Fruit fly (Drosophila melanogaster) whole organism, prepupa: ENCODE data around the gene Hand.
A peak's percentile ranks its signal among the peaks of the same experiment; 100 is the strongest.

Experiments
- Blimp-1 ChIP-seq: fragments of 200-800 bp; sonication (Bioruptor generic); optimal IDR thresholded peaks from 3 replicates; lab custom pipeline; 2017; ENCODE audit warnings: missing biosample characterization, missing genetic modification characterization, mild to moderate bottlenecking, moderate library complexity, missing genetic modification reagents
- CG10669 ChIP-seq: fragments of 200-800 bp; sonication (Bioruptor generic); optimal IDR thresholded peaks from 3 replicates; lab custom pipeline; 2018; ENCODE audit warnings: missing biosample characterization, mild to moderate bottlenecking, missing genetic modification characterization, moderate library complexity
- CG11762 ChIP-seq: fragments of 200-800 bp; sonication (Bioruptor generic); optimal IDR thresholded peaks from 3 replicates; lab custom pipeline; 2016; ENCODE audit warnings: missing biosample characterization, missing genetic modification characterization; ENCODE audit not compliant: insufficient read depth
- CG11902 ChIP-seq: fragments of 200-800 bp; sonication (Bioruptor generic); optimal IDR thresholded peaks from 3 replicates; lab custom pipeline; 2016; ENCODE audit warnings: missing biosample characterization, missing genetic modification characterization
- CG1621 ChIP-seq: fragments of 200-800 bp; sonication (Bioruptor generic); optimal IDR thresholded peaks from 3 replicates; lab custom pipeline; 2018; ENCODE audit warnings: missing biosample characterization, mild to moderate bottlenecking, missing genetic modification characterization
- CG3032 ChIP-seq: fragments of 200-800 bp; optimal IDR thresholded peaks from 2 replicates; lab custom pipeline; 2019; ENCODE audit warnings: missing biosample characterization, mild to moderate bottlenecking, missing genetic modification characterization, moderate library complexity
- CG31627 ChIP-seq: fragments of 200-800 bp; sonication (Bioruptor generic); optimal IDR thresholded peaks from 3 replicates; lab custom pipeline; 2016; ENCODE audit warnings: missing biosample characterization, missing genetic modification characterization
- CG4318 ChIP-seq: fragments of 200-800 bp; sonication (Bioruptor generic); optimal IDR thresholded peaks from 3 replicates; lab custom pipeline; 2017; ENCODE audit warnings: missing biosample characterization, mild to moderate bottlenecking, missing genetic modification characterization
- CG6163 ChIP-seq: fragments of 200-800 bp; sonication (Bioruptor generic); IDR thresholded peaks from 3 replicates; pipeline ENCODE4 v1.3.6; 2022; ENCODE audit warnings: missing biosample characterization, missing genetic modification characterization
- CG6276 ChIP-seq: fragments of 200-800 bp; sonication (Bioruptor generic); optimal IDR thresholded peaks from 2 replicates; lab custom pipeline; 2017; ENCODE audit warnings: missing biosample characterization, mild to moderate bottlenecking, missing genetic modification characterization
- CG6792 ChIP-seq: fragments of 200-800 bp; sonication (Bioruptor generic); optimal IDR thresholded peaks from 3 replicates; lab custom pipeline; 2016; ENCODE audit warnings: missing biosample characterization, missing genetic modification characterization
- CG6854 ChIP-seq: fragments of 200-800 bp; sonication (Bioruptor generic); optimal IDR thresholded peaks from 2 replicates; lab custom pipeline; 2017; ENCODE audit warnings: missing biosample characterization, mild to moderate bottlenecking, missing genetic modification characterization
- CG7368 ChIP-seq: fragments of 200-800 bp; sonication (Bioruptor generic); optimal IDR thresholded peaks from 3 replicates; lab custom pipeline; 2016; ENCODE audit warnings: missing biosample characterization, missing genetic modification characterization
- CG8119 ChIP-seq: fragments of 200-800 bp; sonication (Bioruptor generic); IDR thresholded peaks from 3 replicates; pipeline ENCODE4 v1.3.6; 2022; ENCODE audit warnings: missing biosample characterization, missing genetic modification characterization
- CG8319 ChIP-seq: fragments of 200-800 bp; sonication (Bioruptor generic); optimal IDR thresholded peaks from 3 replicates; lab custom pipeline; 2016; ENCODE audit warnings: missing biosample characterization, missing genetic modification characterization
- CG9139 ChIP-seq: fragments of 200-800 bp; sonication (Bioruptor generic); optimal IDR thresholded peaks from 3 replicates; lab custom pipeline; 2017; ENCODE audit warnings: missing biosample characterization, mild to moderate bottlenecking, missing genetic modification characterization
- Eip75B ChIP-seq: fragments of 200-800 bp; sonication (Bioruptor generic); optimal IDR thresholded peaks from 3 replicates; lab custom pipeline; 2016; ENCODE audit warnings: missing biosample characterization, missing genetic modification characterization
- Eip78C ChIP-seq: fragments of 200-800 bp; sonication (Bioruptor generic); peaks from one replicate; lab custom pipeline; 2016; ENCODE audit warnings: missing biosample characterization, missing genetic modification characterization
- Ets21C ChIP-seq: fragments of 200-800 bp; sonication (Bioruptor generic); optimal IDR thresholded peaks from 3 replicates; lab custom pipeline; 2016; ENCODE audit warnings: missing biosample characterization, missing genetic modification characterization
- Hr38 ChIP-seq: sonication (Bioruptor generic); optimal IDR thresholded peaks from 2 replicates; lab custom pipeline; 2016; ENCODE audit warnings: missing biosample characterization, missing genetic modification characterization
- Hr39 ChIP-seq: fragments of 200-800 bp; sonication (Bioruptor generic); optimal IDR thresholded peaks from 2 replicates; lab custom pipeline; 2016; ENCODE audit warnings: missing biosample characterization, missing genetic modification characterization
- Hr4 ChIP-seq: fragments of 200-800 bp; sonication (Bioruptor generic); optimal IDR thresholded peaks from 3 replicates; lab custom pipeline; 2016; ENCODE audit warnings: missing biosample characterization, missing genetic modification characterization
- Lpt ChIP-seq: fragments of 200-800 bp; sonication (Bioruptor generic); optimal IDR thresholded peaks from 3 replicates; lab custom pipeline; 2016; ENCODE audit warnings: missing biosample characterization, missing genetic modification characterization
- Met ChIP-seq: fragments of 200-800 bp; sonication (Bioruptor generic); optimal IDR thresholded peaks from 3 replicates; lab custom pipeline; 2016; ENCODE audit warnings: missing biosample characterization, missing genetic modification characterization
- OdsH ChIP-seq: fragments of 200-800 bp; sonication (Bioruptor generic); optimal IDR thresholded peaks from 3 replicates; lab custom pipeline; 2016; ENCODE audit warnings: missing biosample characterization, missing genetic modification characterization
- Smox ChIP-seq: fragments of 200-800 bp; sonication (Bioruptor generic); optimal IDR thresholded peaks from 3 replicates; lab custom pipeline; 2016; ENCODE audit warnings: missing biosample characterization, missing genetic modification characterization
- Sox102F ChIP-seq: fragments of 200-800 bp; sonication (Bioruptor generic); optimal IDR thresholded peaks from 2 replicates; lab custom pipeline; 2016; ENCODE audit warnings: missing biosample characterization, mild to moderate bottlenecking, missing genetic modification characterization
- Sox14 ChIP-seq: fragments of 200-800 bp; sonication (Bioruptor generic); optimal IDR thresholded peaks from 3 replicates; lab custom pipeline; 2016; ENCODE audit warnings: missing biosample characterization, missing genetic modification characterization
- Sox15 ChIP-seq: fragments of 200-800 bp; sonication (Bioruptor generic); optimal IDR thresholded peaks from 3 replicates; lab custom pipeline; 2016; ENCODE audit warnings: missing biosample characterization, missing genetic modification characterization
- achi ChIP-seq: fragments of 200-800 bp; sonication (Bioruptor generic); optimal IDR thresholded peaks from 3 replicates; lab custom pipeline; 2016; ENCODE audit warnings: missing biosample characterization, missing genetic modification characterization
- cyc ChIP-seq: fragments of 200-800 bp; sonication (Bioruptor generic); optimal IDR thresholded peaks from 3 replicates; lab custom pipeline; 2016; ENCODE audit warnings: missing biosample characterization, missing genetic modification characterization
- dac ChIP-seq: fragments of 200-800 bp; sonication (Bioruptor generic); optimal IDR thresholded peaks from 2 replicates; lab custom pipeline; 2017; ENCODE audit warnings: missing biosample characterization, mild to moderate bottlenecking, missing genetic modification characterization
- dsx ChIP-seq: fragments of 200-800 bp; optimal IDR thresholded peaks from 3 replicates; lab custom pipeline; 2019; ENCODE audit warnings: missing biosample characterization, mild to moderate bottlenecking, missing genetic modification characterization, moderate library complexity; ENCODE audit not compliant: poor library complexity, severe bottlenecking
- eg ChIP-seq: fragments of 200-800 bp; sonication (Bioruptor generic); IDR thresholded peaks from 3 replicates; pipeline ENCODE4 v1.3.6; 2022; ENCODE audit warnings: missing biosample characterization, missing genetic modification characterization
- esn ChIP-seq: fragments of 200-800 bp; sonication (Bioruptor generic); optimal IDR thresholded peaks from 2 replicates; lab custom pipeline; 2016; ENCODE audit warnings: missing biosample characterization, mild to moderate bottlenecking, missing genetic modification characterization, moderate library complexity
- fd85E ChIP-seq: fragments of 200-800 bp; sonication (Bioruptor generic); optimal IDR thresholded peaks from 3 replicates; lab custom pipeline; 2016; ENCODE audit warnings: missing biosample characterization, missing genetic modification characterization
- fkh ChIP-seq: fragments of 200-800 bp; sonication (Bioruptor generic); optimal IDR thresholded peaks from 3 replicates; lab custom pipeline; 2017; ENCODE audit warnings: missing biosample characterization, mild to moderate bottlenecking, missing genetic modification characterization, moderate library complexity
- lz ChIP-seq: fragments of 200-800 bp; sonication (Bioruptor generic); optimal IDR thresholded peaks from 3 replicates; lab custom pipeline; 2016; ENCODE audit warnings: missing biosample characterization, missing genetic modification characterization
- net ChIP-seq: fragments of 200-800 bp; sonication (Bioruptor generic); optimal IDR thresholded peaks from 3 replicates; lab custom pipeline; 2016; ENCODE audit warnings: missing biosample characterization, missing genetic modification characterization
- pdm3 ChIP-seq: fragments of 200-800 bp; sonication (Bioruptor generic); optimal IDR thresholded peaks from 3 replicates; lab custom pipeline; 2016; ENCODE audit warnings: missing biosample characterization, missing genetic modification characterization
- salr ChIP-seq, 2 experiments: fragments of 200-800 bp; sonication (Bioruptor generic); optimal IDR thresholded peaks; 3 replicates each; lab custom pipeline; 2016 to 2018; ENCODE audit warnings: missing biosample characterization in 2 of 2, missing genetic modification characterization in 2 of 2, mild to moderate bottlenecking in 1 of 2
- spab ChIP-seq: fragments of 200-800 bp; sonication (Bioruptor generic); optimal IDR thresholded peaks from 2 replicates; lab custom pipeline; 2017; ENCODE audit warnings: missing biosample characterization, mild to moderate bottlenecking, missing genetic modification characterization, missing genetic modification reagents
- vri ChIP-seq: fragments of 200-800 bp; sonication (Bioruptor generic); optimal IDR thresholded peaks from 3 replicates; lab custom pipeline; 2016; ENCODE audit warnings: missing biosample characterization, mild to moderate bottlenecking, missing genetic modification characterization

Hand gene

DNA sequence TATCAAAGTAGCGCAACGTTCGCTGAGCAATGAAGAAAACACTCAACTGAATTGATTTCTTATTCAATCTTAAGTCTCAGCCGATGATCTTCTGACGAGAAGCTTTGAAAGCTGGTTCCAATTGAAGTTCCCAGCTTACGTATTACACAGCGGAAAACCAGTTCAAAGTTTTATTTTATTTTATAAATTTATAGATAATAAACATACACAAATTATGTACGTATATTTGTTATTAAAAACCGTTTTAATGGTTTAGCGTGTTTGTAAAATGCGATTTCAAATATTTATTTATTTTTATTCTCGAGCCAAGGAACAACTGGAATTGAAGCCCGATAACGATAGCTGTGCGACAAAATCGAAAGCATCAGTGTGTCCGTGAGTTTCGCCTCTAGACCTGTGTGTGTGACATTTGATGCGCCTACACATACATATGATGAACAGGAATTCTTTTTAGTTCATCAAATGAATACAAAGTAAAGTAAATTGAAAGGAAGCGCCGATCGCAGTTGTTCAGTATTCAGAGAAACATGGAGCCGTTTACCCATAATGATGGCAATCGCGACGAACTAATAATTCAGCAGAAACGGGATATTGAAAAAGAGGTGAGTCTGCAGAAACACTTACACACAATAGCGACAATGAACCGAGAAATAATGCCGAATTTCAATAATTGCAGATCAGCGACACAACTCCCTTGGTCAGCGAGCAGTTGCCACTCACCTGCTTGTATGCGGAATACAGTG is 11.5 kb upstream of the Hand start, which contains the start of the genes CG5390 and CG4968 (continued):
- TF ChIP-seq esn (GFP tag; lab: Kevin White, UChicago) (peak; percentile 77), Hr38 (no peak), CG6854 (GFP tag; lab: Kevin White, UChicago) (peak; percentile 46), CG7368 (GFP tag; lab: Kevin White, UChicago) (no peak), dac (GFP tag; lab: Kevin White, UChicago) (peak; percentile 59), fd85E (GFP tag; lab: Kevin White, UChicago) (no peak), Hr4 (peak; percentile 74), cyc (GFP tag; lab: Kevin White, UChicago) (peak; percentile 55), CG11762 (GFP tag; lab: Kevin White, UChicago) (peak; percentile 36), vri (GFP tag; lab: Kevin White, UChicago) (peak; percentile 70), CG6792 (GFP tag; lab: Kevin White, UChicago) (peak; percentile 74), salr (GFP tag; optimal IDR thresholded peaks at IDR 0.05; lab: Kevin White, UChicago) (peak; percentile 7 to 53), CG1621 (no peak), CG11902 (peak; percentile 31), OdsH (GFP tag; lab: Kevin White, UChicago) (peak; percentile 77), CG9139 (peak; percentile 26), Sox15 (GFP tag; lab: Kevin White, UChicago) (peak; percentile 16), Eip75B (GFP tag; lab: Kevin White, UChicago) (peak; percentile 58), CG3032 (peak; percentile 74), Ets21C (GFP tag; lab: Kevin White, UChicago) (peak; percentile 22), Sox102F (GFP tag; lab: Kevin White, UChicago) (peak; percentile 75), Smox (GFP tag; lab: Kevin White, UChicago) (no peak), Lpt (GFP tag; lab: Kevin White, UChicago) (peak; percentile 59), CG6276 (GFP tag; lab: Kevin White, UChicago) (no peak), CG8119 (peak; percentile 74; the same call in 2 of the 3 replicates), CG8319 (GFP tag; lab: Kevin White, UChicago) (no peak), CG4318 (GFP tag; lab: Kevin White, UChicago) (no peak), CG10669 (GFP tag; lab: Kevin White, UChicago) (no peak)

DNA sequence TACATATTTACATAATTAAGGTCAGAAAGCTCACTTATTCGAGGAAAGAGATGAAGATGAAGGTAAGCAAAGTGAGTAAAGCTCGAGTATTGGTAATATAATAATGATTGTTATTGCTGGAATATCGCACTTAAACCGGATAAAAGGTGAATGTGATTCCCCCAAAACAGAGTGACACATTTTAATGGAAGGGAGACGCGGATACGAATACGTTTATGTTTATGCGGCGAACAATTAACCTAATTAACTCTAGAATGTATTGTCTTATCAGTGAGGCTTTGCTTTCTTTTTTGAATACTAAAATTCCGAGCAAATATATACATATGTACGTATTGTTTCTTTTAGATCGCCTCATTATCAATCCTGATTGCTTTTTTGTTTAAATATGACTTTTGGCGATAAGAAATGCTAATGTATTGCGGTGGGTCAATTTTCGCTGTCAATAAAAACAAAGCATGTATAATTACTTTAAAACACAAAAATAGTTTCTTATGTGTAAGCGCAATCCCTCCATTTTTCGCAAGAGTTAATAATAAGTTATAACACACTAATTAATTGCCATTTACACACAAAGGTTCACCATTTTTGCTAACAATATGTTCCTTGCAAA is 10.5 kb upstream of the Hand start:
- TF ChIP-seq Eip78C (GFP tag; lab: Kevin White, UChicago) (peak; percentile 39), Met (GFP tag; lab: Kevin White, UChicago) (no peak), spab (GFP tag; lab: Kevin White, UChicago) (no peak)

DNA sequence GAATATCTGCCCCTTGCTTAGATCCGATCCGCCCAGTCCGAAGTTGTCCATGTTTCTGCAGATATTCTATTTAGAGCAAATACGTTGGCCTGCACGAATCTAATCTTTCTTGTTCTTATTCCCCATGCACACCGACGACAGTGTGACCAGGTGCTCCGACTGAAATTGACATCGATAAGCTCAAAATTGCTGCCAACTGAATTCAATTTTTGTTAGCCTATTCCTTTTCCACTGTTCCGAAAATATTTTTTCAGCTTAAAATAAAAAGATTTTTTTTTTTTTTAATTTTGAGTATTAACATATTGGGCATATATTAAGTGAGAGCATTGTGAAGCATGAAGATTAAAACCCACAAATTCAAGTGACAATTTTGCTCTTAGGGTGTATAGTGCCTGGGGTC is 8.6 kb upstream of the Hand start, which contains the start of gene nmd:
Gene nmd, minus strand, starts transcription at position 162 of the 400 bp plus-strand sequence.
- TF ChIP-seq Blimp-1 (no peak), pdm3 (GFP tag; lab: Kevin White, UChicago) (no peak), eg (GFP tag; lab: Robert Waterston, UW) (no peak), CG31627 (GFP tag; lab: Kevin White, UChicago) (peak; percentile 2), fkh (GFP tag; lab: Kevin White, UChicago) (no peak), Eip78C (GFP tag; lab: Kevin White, UChicago) (peak; percentile 45), net (GFP tag; lab: Kevin White, UChicago) (no peak), dsx (GFP tag; lab: Kevin White, UChicago) (no peak), Sox14 (GFP tag; lab: Kevin White, UChicago) (peak; percentile 34), Hr39 (no peak), cyc (GFP tag; lab: Kevin White, UChicago) (no peak), esn (GFP tag; lab: Kevin White, UChicago) (peak; percentile 30), CG6792 (GFP tag; lab: Kevin White, UChicago) (no peak), lz (no peak), Met (GFP tag; lab: Kevin White, UChicago) (no peak), CG6163 (GFP tag; lab: Robert Waterston, UW) (no peak), dac (GFP tag; lab: Kevin White, UChicago) (no peak), achi (no peak)
